Worm (Caenorhabditis elegans): ENCODE results near the gene F17C8.7.
A peak's percentile ranks its signal among the peaks of the same experiment; 100 is the strongest.

F17C8.7 gene

DNA sequence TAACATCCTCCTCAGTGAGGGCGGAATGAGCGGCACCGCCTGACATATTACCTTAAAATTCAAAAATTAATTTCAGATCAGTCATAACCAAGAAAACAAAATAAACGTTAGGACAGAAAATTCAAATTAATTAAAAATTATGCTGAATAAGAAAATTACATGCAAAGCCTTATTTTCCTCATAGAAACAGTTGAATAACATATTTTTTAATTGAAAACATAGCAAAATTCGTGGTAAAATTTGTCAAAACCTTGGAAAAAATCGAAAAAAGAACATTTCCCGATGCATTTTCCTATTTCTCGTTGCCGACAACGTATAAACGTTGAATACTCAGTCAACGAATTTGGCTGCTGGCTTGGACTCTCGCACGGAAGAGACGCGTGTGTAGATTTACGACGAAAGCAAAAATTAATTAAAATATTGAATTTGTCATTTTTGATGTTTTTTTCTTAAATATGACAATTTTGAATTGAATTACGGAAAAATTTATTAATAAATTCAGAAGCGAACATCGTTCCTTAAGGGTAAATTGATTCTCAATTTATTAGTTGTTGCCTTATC, 18.5 kb downstream of the F17C8.7 start, which contains the start of the genes rps-0 and rbg-3 (continued):
- TF ChIP-seq pqm-1 (tag; optimal IDR thresholded peaks at IDR 0.05) (no peak), dmd-4 (tag; optimal IDR thresholded peaks at IDR 0.05; ENCODE audit: borderline replicate concordance) (no peak), ceh-22 (tag; optimal IDR thresholded peaks at IDR 0.05) (no peak), ceh-2 (tag; optimal IDR thresholded peaks at IDR 0.05) (peak; percentile 1), mec-3 (tag; optimal IDR thresholded peaks at IDR 0.05; ENCODE audit: borderline replicate concordance) (no peak), ceh-18 (tag; optimal IDR thresholded peaks at IDR 0.05) (peak; percentile 68), C38D4.7 (GFP tag; optimal IDR thresholded peaks at IDR 0.05) (no peak), unc-42 (tag; optimal IDR thresholded peaks at IDR 0.05) (peak; percentile 96), ceh-24 (tag; optimal IDR thresholded peaks at IDR 0.05) (no peak)

DNA sequence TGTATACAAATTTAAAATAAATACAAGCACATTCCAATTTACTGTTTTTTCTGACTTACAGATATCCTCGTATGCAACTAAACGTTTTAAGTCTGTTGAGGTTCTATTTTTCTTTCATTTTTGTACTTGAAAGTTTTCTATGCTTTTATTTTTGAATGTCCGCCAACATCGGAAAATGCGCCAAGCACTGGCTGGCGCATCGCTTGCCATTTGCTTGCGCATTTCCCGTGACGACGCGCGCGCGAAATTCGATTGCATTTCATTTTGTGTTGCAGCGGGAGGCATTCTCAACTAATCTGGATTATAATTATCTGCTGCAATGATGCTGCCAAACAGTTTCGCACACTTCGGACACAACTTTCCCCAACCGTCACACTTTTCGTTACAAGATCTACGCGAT, 21.4 kb downstream of the F17C8.7 start, which contains the start of gene fbxl-2:
Gene fbxl-2, plus strand, starts transcription at position 278 of the 400 bp plus-strand sequence.
- TF ChIP-seq zip-5 (tag; optimal IDR thresholded peaks at IDR 0.05) (no peak), pqm-1 (tag; optimal IDR thresholded peaks at IDR 0.05) (peak; percentile 9), ceh-30 (tag; optimal IDR thresholded peaks at IDR 0.05) (peak; percentile 85), nhr-232 (tag; optimal IDR thresholded peaks at IDR 0.05) (peak; percentile 21), unc-42 (tag; optimal IDR thresholded peaks at IDR 0.05) (peak; percentile 91), K02D7.2 (tag; optimal IDR thresholded peaks at IDR 0.05) (no peak), ceh-18 (tag; optimal IDR thresholded peaks at IDR 0.05) (peak; percentile 90), fkh-6 (tag; optimal IDR thresholded peaks at IDR 0.05) (peak; percentile 40), elt-2 (tag; optimal IDR thresholded peaks at IDR 0.05) (peak; percentile 88), ceh-2 (tag; optimal IDR thresholded peaks at IDR 0.05) (peak; percentile 54), hlh-30 (tag; optimal IDR thresholded peaks at IDR 0.05; ENCODE audit: insufficient read depth) (peak; percentile 73), tbx-2 (tag; optimal IDR thresholded peaks at IDR 0.05) (peak; percentile 71), ttx-3 (tag; optimal IDR thresholded peaks at IDR 0.05) (peak; percentile 39), syd-9 (tag; optimal IDR thresholded peaks at IDR 0.05) (peak; percentile 63), eyg-1 (tag; optimal IDR thresholded peaks at IDR 0.05) (no peak), che-1 (tag; optimal IDR thresholded peaks at IDR 0.05) (peak; percentile 48), sox-2 (GFP tag; IDR thresholded peaks at IDR 0.05) (no peak; the same call in 1 of the 2 replicates), npax-4 (tag; optimal IDR thresholded peaks at IDR 0.05) (no peak), nfya-1 (tag; optimal IDR thresholded peaks at IDR 0.05) (peak; percentile 90), ceh-6 (GFP tag; optimal IDR thresholded peaks at IDR 0.05) (peak; percentile 71), sdc-2 (tag; optimal IDR thresholded peaks at IDR 0.05) (peak; percentile 61), rnt-1 (tag; optimal IDR thresholded peaks at IDR 0.05) (peak; percentile 68), ceh-9 (tag; optimal IDR thresholded peaks at IDR 0.05) (no peak), hlh-6 (tag; optimal IDR thresholded peaks at IDR 0.05) (peak; percentile 59), pha-4 (tag; optimal IDR thresholded peaks at IDR 0.05) (no peak), pros-1 (tag; optimal IDR thresholded peaks at IDR 0.05) (peak; percentile 36), Y22D7AL.16 (tag; optimal IDR thresholded peaks at IDR 0.05) (no peak), dve-1 (tag; optimal IDR thresholded peaks at IDR 0.05) (peak; percentile 89), ama-1 (optimal IDR thresholded peaks at IDR 0.05) (peak; percentile 36), ets-4 (tag; optimal IDR thresholded peaks at IDR 0.05) (peak; percentile 95), nhr-11 (tag; optimal IDR thresholded peaks at IDR 0.05) (no peak), T23F11.4 (GFP tag; optimal IDR thresholded peaks at IDR 0.05) (no peak), ref-2 (tag; optimal IDR thresholded peaks at IDR 0.05) (peak; percentile 86), tbx-7 (tag; optimal IDR thresholded peaks at IDR 0.05) (peak; percentile 20), fax-1 (tag; optimal IDR thresholded peaks at IDR 0.05) (peak; percentile 16), unc-3 (GFP tag; conservative IDR thresholded peaks at IDR 0.05) (peak; percentile 70), unc-3 (tag; optimal IDR thresholded peaks at IDR 0.05) (peak; percentile 49), dmd-4 (tag; optimal IDR thresholded peaks at IDR 0.05; ENCODE audit: borderline replicate concordance) (peak; percentile 44), unc-86 (tag; optimal IDR thresholded peaks at IDR 0.05) (peak; percentile 76), lin-11 (tag; optimal IDR thresholded peaks at IDR 0.05) (peak; percentile 52), pag-3 (tag; optimal IDR thresholded peaks at IDR 0.05; ENCODE audit: borderline replicate concordance) (no peak), hlh-13 (GFP tag; optimal IDR thresholded peaks at IDR 0.05) (no peak), pax-1 (tag; optimal IDR thresholded peaks at IDR 0.05) (no peak), sox-4 (tag; optimal IDR thresholded peaks at IDR 0.05) (peak; percentile 57), ahr-1 (tag; optimal IDR thresholded peaks at IDR 0.05) (peak; percentile 14), ceh-14 (tag; optimal IDR thresholded peaks at IDR 0.05) (peak; percentile 89), elt-4 (tag; optimal IDR thresholded peaks at IDR 0.05) (no peak)

Measured in whole organism, late embryonic.